Worm (Caenorhabditis elegans): ENCODE measurements around the gene F54D12.1.

ce11 chrII:1357262-1357661 lies 42.9 kb upstream of the F54D12.1 start:
- TF ChIP-seq daf-12 (tag; optimal IDR thresholded peaks at IDR 0.05): no peak
- TF ChIP-seq zag-1 (tag; optimal IDR thresholded peaks at IDR 0.05): no peak
- no peak for TF ChIP-seq unc-130 (GFP tag; optimal IDR thresholded peaks at IDR 0.05)
- TF ChIP-seq tag-97 (GFP tag; IDR thresholded peaks at IDR 0.05): no peak
- TF ChIP-seq nhr-6 (tag; optimal IDR thresholded peaks at IDR 0.05): no peak
- no peak for TF ChIP-seq mdl-1 (tag; optimal IDR thresholded peaks at IDR 0.05)
- no peak for TF ChIP-seq dmd-8 (GFP tag; IDR thresholded peaks at IDR 0.05)
- no peak for TF ChIP-seq hif-1 (tag; optimal IDR thresholded peaks at IDR 0.05)
- TF ChIP-seq T26A8.4 (GFP tag; IDR thresholded peaks at IDR 0.05): no peak
- no peak for TF ChIP-seq F49E8.2 (tag; optimal IDR thresholded peaks at IDR 0.05; ENCODE audit: borderline replicate concordance)
- no peak for TF ChIP-seq lsy-2 (tag; optimal IDR thresholded peaks at IDR 0.05)
- TF ChIP-seq unc-62 (GFP tag; optimal IDR thresholded peaks at IDR 0.05 in 1 of 2): no peak
- TF ChIP-seq unc-62 (tag; optimal IDR thresholded peaks at IDR 0.05): no peak
- TF ChIP-seq jun-1 (tag; optimal IDR thresholded peaks at IDR 0.05): no peak

Data from whole organism, L4 larva.